Fruit fly (Drosophila melanogaster): ENCODE data around the gene CG5126.

Gene CG5126

dm6 chr2L:1172704-1173107 lies 11.1 kb downstream of the CG5126 start, which contains the start of the genes Charon and CG4887 (continued):
- TF ChIP-seq sens-2 (GFP tag; IDR thresholded peaks at IDR 0.05) (no peak), CG10321 (GFP tag; IDR thresholded peaks at IDR 0.05) (no peak), sisA (GFP tag; IDR thresholded peaks at IDR 0.05) (peak; percentile 87), ERR (GFP tag; optimal IDR thresholded peaks at IDR 0.05) (peak; percentile 67), cwo (GFP tag; optimal IDR thresholded peaks at IDR 0.05) (peak; percentile 48), esg (GFP tag; conservative IDR thresholded peaks at IDR 0.05) (peak; percentile 84), CG14441 (GFP tag; IDR thresholded peaks at IDR 0.05) (peak; percentile 78), CG9932 (GFP tag; IDR thresholded peaks at IDR 0.05) (peak; percentile 93), mld (GFP tag; IDR thresholded peaks at IDR 0.05; ENCODE audit: partially characterized antibody) (no peak), shn (GFP tag; optimal IDR thresholded peaks at IDR 0.05) (peak; percentile 85), CG8290 (GFP tag; optimal IDR thresholded peaks at IDR 0.05) (peak; percentile 86), CG8290 (tag; optimal IDR thresholded peaks at IDR 0.05) (peak in 1 of 2 experiments; percentile 32), stwl (tag; optimal IDR thresholded peaks at IDR 0.05) (peak; percentile 77), CG12071 (GFP tag; optimal IDR thresholded peaks at IDR 0.05) (no peak), GATAe (GFP tag; conservative IDR thresholded peaks at IDR 0.05) (peak; percentile 35; the same call in 1 of the 2 replicates), NFAT (GFP tag; IDR thresholded peaks at IDR 0.05) (peak; percentile 80), zf30C (GFP tag; optimal IDR thresholded peaks at IDR 0.05) (no peak), CTCF (GFP tag; optimal IDR thresholded peaks at IDR 0.05) (no peak), Nf-YB (GFP tag; optimal IDR thresholded peaks at IDR 0.05) (no peak), HHEX (GFP tag; optimal IDR thresholded peaks at IDR 0.05) (peak; percentile 73), ken (GFP tag; IDR thresholded peaks at IDR 0.05) (peak; percentile 77), nau (GFP tag; optimal IDR thresholded peaks at IDR 0.05) (no peak), CG31224 (GFP tag; IDR thresholded peaks at IDR 0.05) (peak; percentile 55; the same call in 1 of the 2 replicates), CG3407 (GFP tag; optimal IDR thresholded peaks at IDR 0.05) (no peak), chinmo (GFP tag; IDR thresholded peaks at IDR 0.05; ENCODE audit: partially characterized antibody) (no peak), scrt (GFP tag; optimal IDR thresholded peaks at IDR 0.05) (no peak), onecut (GFP tag; IDR thresholded peaks at IDR 0.05) (peak; percentile 56), Doc3 (GFP tag; IDR thresholded peaks at IDR 0.05; ENCODE audit: partially characterized antibody) (peak; percentile 65; the same call in 2 of the 3 replicates), p53 (GFP tag; optimal IDR thresholded peaks at IDR 0.05) (peak; percentile 4), chn (GFP tag; optimal IDR thresholded peaks at IDR 0.05) (peak; percentile 85), Blimp-1 (GFP tag; optimal IDR thresholded peaks at IDR 0.05) (no peak), CG5245 (GFP tag; optimal IDR thresholded peaks at IDR 0.05) (peak; percentile 66), Usf (GFP tag; optimal IDR thresholded peaks at IDR 0.05) (peak; percentile 53), nerfin-2 (GFP tag; IDR thresholded peaks at IDR 0.05; ENCODE audit: partially characterized antibody) (peak; percentile 32; the same call in 1 of the 2 replicates), odd (GFP tag; optimal IDR thresholded peaks at IDR 0.05) (no peak), CG1792 (GFP tag; optimal IDR thresholded peaks at IDR 0.05) (peak; percentile 72), pita (GFP tag; optimal IDR thresholded peaks at IDR 0.05) (no peak), HmgD (GFP tag; optimal IDR thresholded peaks at IDR 0.05) (peak; percentile 71), MESR4 (GFP tag; optimal IDR thresholded peaks at IDR 0.05) (no peak), CG11504 (tag; optimal IDR thresholded peaks at IDR 0.05) (no peak), Bdp1 (GFP tag; optimal IDR thresholded peaks at IDR 0.05) (peak; percentile 71), eyg (GFP tag; optimal IDR thresholded peaks at IDR 0.05) (peak; percentile 70), trem (tag; optimal IDR thresholded peaks at IDR 0.05) (peak; percentile 71), CrebB (tag; optimal IDR thresholded peaks at IDR 0.05) (peak; percentile 52), CG15479 (GFP tag; optimal IDR thresholded peaks at IDR 0.05) (no peak), Elba2 (GFP tag; optimal IDR thresholded peaks at IDR 0.05) (peak; percentile 87), Antp (GFP tag; optimal IDR thresholded peaks at IDR 0.05) (peak; percentile 81), so (GFP tag; IDR thresholded peaks at IDR 0.05) (peak; percentile 11; the same call in 1 of the 3 replicates), yki (optimal IDR thresholded peaks at IDR 0.05) (no peak), dati (GFP tag; IDR thresholded peaks at IDR 0.05) (no peak), aop (GFP tag; IDR thresholded peaks at IDR 0.05) (no peak), exex (tag; optimal IDR thresholded peaks at IDR 0.05) (no peak)

Data from whole organism, embryonic.